Worm (Caenorhabditis elegans) whole organism, young adult: ENCODE data around the gene T19B10.2.

Experiments
- F49E8.2 ChIP-seq: sonication (generic microtip); optimal IDR thresholded peaks from 3 replicates; lab custom pipeline; 2017; ENCODE audit warnings: missing genetic modification characterization, mild to moderate bottlenecking, missing compliant biosample characterization, antibody characterized with exemption, moderate library complexity; ENCODE audit not compliant: insufficient read depth
- ama-1 ChIP-seq, 3 experiments: fragments of 150-350 bp in 1 of 3; sonication (generic microtip) in 2 of 3; optimal IDR thresholded peaks; 2 replicates each; lab custom pipeline; 2014 to 2018; ENCODE audit warnings: missing biosample characterization in 2 of 3, missing genetic modification characterization in 2 of 3, missing genetic modification reagents in 2 of 3
- aptf-3 ChIP-seq: fragments of 200-800 bp; sonication (Bioruptor generic); IDR thresholded peaks from 2 replicates; pipeline ENCODE4 v1.3.6; 2022; ENCODE audit warnings: missing genetic modification characterization, missing compliant biosample characterization
- nfyb-1 ChIP-seq: fragments of 200-800 bp; sonication (Bioruptor generic); IDR thresholded peaks from 2 replicates; pipeline ENCODE4 v1.3.6; 2022; ENCODE audit warnings: missing genetic modification reagents, missing genetic modification characterization, missing compliant biosample characterization
- xnd-1 ChIP-seq: sonication (generic microtip); optimal IDR thresholded peaks from 2 replicates; lab custom pipeline; 2016; ENCODE audit warnings: missing genotype, missing genetic modification reagents, missing genetic modification characterization, missing compliant biosample characterization

DNA sequence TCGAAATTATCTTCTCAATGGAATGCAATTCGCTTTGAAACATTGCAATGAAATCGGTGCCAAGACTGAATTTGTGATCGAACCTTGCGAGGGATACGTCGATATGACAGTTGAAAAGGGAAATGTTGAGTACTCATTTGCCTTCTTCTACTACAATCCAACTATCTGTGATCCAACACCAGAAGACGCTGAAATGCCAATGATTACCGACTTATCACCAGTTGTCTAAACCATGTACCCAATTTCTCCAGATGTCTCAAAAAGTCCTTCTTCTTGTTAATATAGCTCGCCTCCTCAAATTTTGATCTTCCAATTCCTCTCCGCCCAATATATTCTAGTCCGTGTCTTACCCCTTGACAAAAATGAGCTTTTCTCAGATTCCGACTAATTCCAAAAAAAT, 5.0 kb upstream of the T19B10.2 start:
- no peak for TF ChIP-seq F49E8.2 (tag; lab: Kevin White, UChicago)
- no peak for TF ChIP-seq ama-1 (optimal IDR thresholded peaks at IDR 0.05; lab: Kevin White, UChicago)
- TF ChIP-seq ama-1 (GFP tag; optimal IDR thresholded peaks at IDR 0.05; lab: Kevin White, UChicago): no peak
- TF ChIP-seq xnd-1 (tag; lab: Kevin White, UChicago): no peak
- TF ChIP-seq nfyb-1 (GFP tag; lab: Robert Waterston, UW): no peak
- no peak for TF ChIP-seq aptf-3
